Worm (Caenorhabditis elegans): ENCODE results near the gene Y1A5A.1.

The Y1A5A.1 gene

ce11 chrIII:4018591-4019580 is 32.4 kb upstream of the Y1A5A.1 start (continued):
- TF ChIP-seq nhr-28 (tag; optimal IDR thresholded peaks at IDR 0.05) (no peak), snpc-4 (tag; optimal IDR thresholded peaks at IDR 0.05) (peak; percentile 42)

- TF ChIP-seq elt-2 (tag; optimal IDR thresholded peaks at IDR 0.05) (no peak), lsy-12 (tag; optimal IDR thresholded peaks at IDR 0.05) (no peak), lin-15B (tag; optimal IDR thresholded peaks at IDR 0.05) (peak; percentile 47), elt-3 (tag; optimal IDR thresholded peaks at IDR 0.05) (peak in 1 of 3 experiments; percentile 59), nhr-67 (tag; optimal IDR thresholded peaks at IDR 0.05) (no peak), nhr-28 (tag; optimal IDR thresholded peaks at IDR 0.05) (no peak), lin-39 (tag; optimal IDR thresholded peaks at IDR 0.05) (peak; percentile 94), nhr-76 (tag; optimal IDR thresholded peaks at IDR 0.05) (no peak), jun-1 (tag; optimal IDR thresholded peaks at IDR 0.05) (no peak), ama-1 (optimal IDR thresholded peaks at IDR 0.05) (peak; percentile 70), nhr-77 (tag; optimal IDR thresholded peaks at IDR 0.05) (no peak), egl-27 (tag; optimal IDR thresholded peaks at IDR 0.05) (no peak), nhr-23 (tag; optimal IDR thresholded peaks at IDR 0.05) (peak; percentile 22), mdl-1 (tag; optimal IDR thresholded peaks at IDR 0.05) (no peak), fkh-10 (GFP tag; optimal IDR thresholded peaks at IDR 0.05) (peak; percentile 63), ceh-28 (tag; optimal IDR thresholded peaks at IDR 0.05) (peak; percentile 68), sea-2 (GFP tag; optimal IDR thresholded peaks at IDR 0.05) (peak; percentile 63), fkh-2 (tag; optimal IDR thresholded peaks at IDR 0.05) (no peak), egl-5 (tag; optimal IDR thresholded peaks at IDR 0.05) (no peak), unc-62 (GFP tag; optimal IDR thresholded peaks at IDR 0.05) (peak; percentile 7), tbx-2 (tag; optimal IDR thresholded peaks at IDR 0.05) (peak; percentile 2), nhr-12 (tag; optimal IDR thresholded peaks at IDR 0.05) (no peak), mml-1 (tag; optimal IDR thresholded peaks at IDR 0.05) (no peak), elt-1 (tag; optimal IDR thresholded peaks at IDR 0.05) (no peak), ztf-4 (tag; optimal IDR thresholded peaks at IDR 0.05) (no peak), fos-1 (tag; optimal IDR thresholded peaks at IDR 0.05) (no peak), nfya-1 (tag; optimal IDR thresholded peaks at IDR 0.05; ENCODE audit: insufficient read depth) (peak; percentile 85), hmg-11 (tag; optimal IDR thresholded peaks at IDR 0.05) (peak; percentile 67), ceh-9 (tag; optimal IDR thresholded peaks at IDR 0.05) (no peak), nhr-11 (tag; optimal IDR thresholded peaks at IDR 0.05) (peak; percentile 66), R02D3.7 (tag; optimal IDR thresholded peaks at IDR 0.05) (peak; percentile 25), daf-12 (tag; optimal IDR thresholded peaks at IDR 0.05) (no peak), nhr-43 (tag; optimal IDR thresholded peaks at IDR 0.05; ENCODE audit: poor library complexity, severe bottlenecking) (no peak), unc-39 (tag; optimal IDR thresholded peaks at IDR 0.05) (no peak), ZK546.5 (tag; optimal IDR thresholded peaks at IDR 0.05) (no peak), nhr-237 (tag; optimal IDR thresholded peaks at IDR 0.05) (no peak), aly-2 (tag; optimal IDR thresholded peaks at IDR 0.05) (no peak), snpc-4 (tag; optimal IDR thresholded peaks at IDR 0.05) (peak; percentile 49)
These were observed 31.6 kb upstream of the Y1A5A.1 start for ce11 chrIII:4018095-4018498.

ce11 chrIII:4017527-4017926 is 31.1 kb upstream of the Y1A5A.1 start, which contains the start of gene tbb-2:
tbb-2 (minus strand) TSS chrIII:4017627.
- TF ChIP-seq elt-3 (tag; optimal IDR thresholded peaks at IDR 0.05) (no peak), unc-39 (tag; optimal IDR thresholded peaks at IDR 0.05) (no peak), lsy-12 (tag; optimal IDR thresholded peaks at IDR 0.05) (no peak), nhr-28 (tag; optimal IDR thresholded peaks at IDR 0.05) (no peak), tbx-2 (tag; optimal IDR thresholded peaks at IDR 0.05) (no peak), ZK546.5 (tag; optimal IDR thresholded peaks at IDR 0.05) (no peak), nhr-25 (tag; optimal IDR thresholded peaks at IDR 0.05) (no peak), ceh-28 (tag; optimal IDR thresholded peaks at IDR 0.05) (no peak), nhr-237 (tag; optimal IDR thresholded peaks at IDR 0.05) (no peak), nhr-12 (tag; optimal IDR thresholded peaks at IDR 0.05) (no peak), nhr-23 (tag; optimal IDR thresholded peaks at IDR 0.05) (no peak), ztf-4 (tag; optimal IDR thresholded peaks at IDR 0.05) (no peak), pqm-1 (tag; optimal IDR thresholded peaks at IDR 0.05) (no peak)
